Worm (Caenorhabditis elegans) whole organism, young adult: ENCODE results near the gene hrg-4.
"Not testable (repeated sequence)": the region's sequence is repeated elsewhere in the genome, so short reads cannot be mapped to it uniquely, and the experiment has no call there.

Experiments used
- D2030.7 ChIP-seq: fragments of 200-800 bp; sonication (Bioruptor generic); IDR thresholded peaks from 2 replicates; pipeline ENCODE4 v1.3.6; 2022; ENCODE audit warnings: missing genetic modification reagents, missing genetic modification characterization, missing compliant biosample characterization
- F33H1.4 ChIP-seq: fragments of 200-800 bp; sonication (Bioruptor generic); IDR thresholded peaks from 2 replicates; pipeline ENCODE4 v1.3.6; 2022; ENCODE audit warnings: missing genetic modification reagents, missing genetic modification characterization, missing compliant biosample characterization
- lin-54 ChIP-seq: fragments of 200-800 bp; sonication (Bioruptor generic); optimal IDR thresholded peaks from 2 replicates; lab custom pipeline; 2018; ENCODE audit warnings: mild to moderate bottlenecking, missing genetic modification characterization, missing compliant biosample characterization
- madf-10 ChIP-seq: sonication (generic microtip); optimal IDR thresholded peaks from 2 replicates; lab custom pipeline; 2016; ENCODE audit warnings: mild to moderate bottlenecking, missing genetic modification characterization, missing compliant biosample characterization
- mcd-1 ChIP-seq: fragments of 200-800 bp; sonication (Bioruptor generic); IDR thresholded peaks from 2 replicates; pipeline ENCODE4 v1.3.6; 2022; ENCODE audit warnings: missing genetic modification reagents, missing genetic modification characterization, missing compliant biosample characterization
- rpc-1 ChIP-seq, 2 experiments: fragments of 150-350 bp in 1 of 2; sonication (generic microtip) in 1 of 2; optimal IDR thresholded peaks; 2 replicates each; lab custom pipeline; 2014 to 2018; ENCODE audit warnings: missing biosample characterization in 1 of 2, missing genetic modification characterization in 1 of 2, missing genetic modification reagents in 1 of 2, missing genotype in 1 of 2
- somi-1 ChIP-seq: fragments of 200-800 bp; sonication (Bioruptor generic); optimal IDR thresholded peaks from 2 replicates; lab custom pipeline; 2018; ENCODE audit warnings: mild to moderate bottlenecking, missing genetic modification characterization, missing compliant biosample characterization
- unc-62 ChIP-seq: fragments of 150-350 bp; optimal IDR thresholded peaks from 2 replicates; lab custom pipeline; 2014; ENCODE audit warnings: missing biosample characterization, missing genetic modification reagents, missing genetic modification characterization

ce11 chrIV:11070895-11071294 lies 40.1 kb upstream of the hrg-4 start:
- TF ChIP-seq unc-62; madf-10 (tag; lab: Kevin White, UChicago); D2030.7 (GFP tag; lab: Robert Waterston, UW); F33H1.4 (GFP tag; lab: Robert Waterston, UW); rpc-1 (optimal IDR thresholded peaks at IDR 0.05; lab: Kevin White, UChicago); rpc-1 (tag; optimal IDR thresholded peaks at IDR 0.05; lab: Kevin White, UChicago); lin-54 (GFP tag; lab: Kevin White, UChicago); somi-1 (GFP tag; lab: Kevin White, UChicago); mcd-1 (GFP tag; lab: Robert Waterston, UW): not testable (repeated sequence)
